Fruit fly (Drosophila melanogaster): ENCODE measurements around the gene crn.

crn gene

dm6 chrX:2222181-2222790, 27.5 kb downstream of the crn start, which contains the start of gene Vinc (continued):
- TF ChIP-seq Gug (GFP tag; IDR thresholded peaks at IDR 0.05) (peak; percentile 69), Opbp (GFP tag; IDR thresholded peaks at IDR 0.05; ENCODE audit: partially characterized antibody) (peak; percentile 40; the same call in 2 of the 3 replicates), luna (GFP tag; optimal IDR thresholded peaks at IDR 0.05) (peak; percentile 64), mam (GFP tag; optimal IDR thresholded peaks at IDR 0.05) (peak; percentile 93), repo (GFP tag; optimal IDR thresholded peaks at IDR 0.05) (peak; percentile 75), chif (GFP tag; optimal IDR thresholded peaks at IDR 0.05) (peak; percentile 13 to 85), BEAF-32 (GFP tag; optimal IDR thresholded peaks at IDR 0.05) (peak; percentile 58), pzg (GFP tag; optimal IDR thresholded peaks at IDR 0.05) (peak; percentile 42), CG1529 (GFP tag; optimal IDR thresholded peaks at IDR 0.05) (peak; percentile 53), CG10274 (GFP tag; optimal IDR thresholded peaks at IDR 0.05) (peak; percentile 82), knrl (GFP tag; IDR thresholded peaks at IDR 0.05; ENCODE audit: partially characterized antibody) (peak; percentile 43; the same call in 1 of the 3 replicates), Mes4 (GFP tag; optimal IDR thresholded peaks at IDR 0.05) (peak; percentile 41), nmo (GFP tag; optimal IDR thresholded peaks at IDR 0.05) (peak; percentile 91), h (optimal IDR thresholded peaks at IDR 0.05) (no peak), fd3F (GFP tag; optimal IDR thresholded peaks at IDR 0.05) (peak; percentile 72), CG1603 (tag; optimal IDR thresholded peaks at IDR 0.05) (no peak), bowl (GFP tag; IDR thresholded peaks at IDR 0.05) (peak; percentile 41; the same call in 1 of the 2 replicates), exex (tag; optimal IDR thresholded peaks at IDR 0.05) (peak; percentile 83), gsb (GFP tag; IDR thresholded peaks at IDR 0.05) (peak; percentile 78), Ssrp (tag; optimal IDR thresholded peaks at IDR 0.05) (peak; percentile 54), CG11093 (GFP tag; IDR thresholded peaks at IDR 0.05) (peak; percentile 80), CG11247 (GFP tag; IDR thresholded peaks at IDR 0.05) (peak; percentile 82), Atf3 (GFP tag; optimal IDR thresholded peaks at IDR 0.05) (peak; percentile 68), CG9609 (GFP tag; optimal IDR thresholded peaks at IDR 0.05) (peak; percentile 50), CG11560 (tag; IDR thresholded peaks at IDR 0.05) (peak; percentile 64; the same call in 2 of the 3 replicates), E2f1 (GFP tag; IDR thresholded peaks at IDR 0.05) (peak; percentile 83), CG4360 (GFP tag; IDR thresholded peaks at IDR 0.05) (no peak), CG31365 (tag; optimal IDR thresholded peaks at IDR 0.05) (peak; percentile 62), tll (GFP tag; optimal IDR thresholded peaks at IDR 0.05) (no peak), trem (tag; optimal IDR thresholded peaks at IDR 0.05) (peak; percentile 81), CG42726 (GFP tag; IDR thresholded peaks at IDR 0.05; ENCODE audit: partially characterized antibody) (no peak), dm (GFP tag; optimal IDR thresholded peaks at IDR 0.05) (peak; percentile 36), CG10979 (tag; optimal IDR thresholded peaks at IDR 0.05) (peak; percentile 89), gcm2 (GFP tag; optimal IDR thresholded peaks at IDR 0.05) (peak; percentile 60), zfh2 (GFP tag; optimal IDR thresholded peaks at IDR 0.05) (peak; percentile 55), lola (GFP tag; optimal IDR thresholded peaks at IDR 0.05) (peak in 1 of 3 experiments; percentile 65), CG4328 (GFP tag; optimal IDR thresholded peaks at IDR 0.05) (peak; percentile 92), D19A (tag; optimal IDR thresholded peaks at IDR 0.05) (peak; percentile 85), insv (GFP tag; optimal IDR thresholded peaks at IDR 0.05) (no peak), ATbp (GFP tag; optimal IDR thresholded peaks at IDR 0.05) (peak; percentile 52), oc (tag; optimal IDR thresholded peaks at IDR 0.05) (peak; percentile 16), mirr (GFP tag; optimal IDR thresholded peaks at IDR 0.05) (peak; percentile 91), so (GFP tag; IDR thresholded peaks at IDR 0.05) (peak; percentile 88), sna (GFP tag; IDR thresholded peaks at IDR 0.05; ENCODE audit: partially characterized antibody) (no peak), twi (tag; optimal IDR thresholded peaks at IDR 0.05) (peak; percentile 48), MTF-1 (GFP tag; optimal IDR thresholded peaks at IDR 0.05; ENCODE audit: borderline replicate concordance) (peak; percentile 48), jumu (GFP tag; optimal IDR thresholded peaks at IDR 0.05) (peak; percentile 86), yki (optimal IDR thresholded peaks at IDR 0.05) (no peak), Sry-δ (GFP tag; optimal IDR thresholded peaks at IDR 0.05) (peak; percentile 55)
